Fruit fly (Drosophila melanogaster) whole organism, embryonic: ENCODE data around the gene Ada1-1.

ENCODE experiments used
- Bdp1 ChIP-seq: fragments of 200-800 bp; sonication (Bioruptor generic); optimal IDR thresholded peaks from 3 replicates; lab custom pipeline; 2016; ENCODE audit warnings: missing biosample characterization, missing genetic modification characterization
- CG10147 ChIP-seq: fragments of 200-800 bp; sonication (Bioruptor generic); optimal IDR thresholded peaks from 2 replicates; lab custom pipeline; 2019; ENCODE audit warnings: missing biosample characterization, mild to moderate bottlenecking, missing genetic modification characterization, moderate library complexity
- CG10431 ChIP-seq: fragments of 200-800 bp; sonication (Bioruptor generic); optimal IDR thresholded peaks from 3 replicates; lab custom pipeline; 2018; ENCODE audit warnings: missing biosample characterization, mild to moderate bottlenecking, missing genetic modification characterization
- CG10462 ChIP-seq: fragments of 200-800 bp; sonication (Bioruptor generic); optimal IDR thresholded peaks from 2 replicates; lab custom pipeline; 2016; ENCODE audit warnings: missing biosample characterization, missing genetic modification characterization
- CG11456 ChIP-seq: fragments of 200-800 bp; sonication (Bioruptor generic); IDR thresholded peaks from 3 replicates; pipeline ENCODE4 v1.3.6; 2022; ENCODE audit warnings: missing biosample characterization, missing genetic modification characterization
- CG12071 ChIP-seq: fragments of 200-800 bp; sonication (Bioruptor generic); optimal IDR thresholded peaks from 3 replicates; lab custom pipeline; 2018; ENCODE audit warnings: missing biosample characterization, mild to moderate bottlenecking, missing genetic modification characterization
- CG12299 ChIP-seq: fragments of 200-800 bp; sonication (Bioruptor generic); optimal IDR thresholded peaks from 2 replicates; lab custom pipeline; 2018; ENCODE audit warnings: missing biosample characterization, mild to moderate bottlenecking, missing genetic modification characterization
- CG13123 ChIP-seq: fragments of 200-800 bp; sonication (Bioruptor generic); optimal IDR thresholded peaks from 2 replicates; lab custom pipeline; 2016; ENCODE audit warnings: missing biosample characterization, missing genetic modification characterization
- CG13424 ChIP-seq: fragments of 200-800 bp; sonication (Bioruptor generic); optimal IDR thresholded peaks from 2 replicates; lab custom pipeline; 2019; ENCODE audit warnings: missing biosample characterization, mild to moderate bottlenecking, missing genetic modification characterization, moderate library complexity
- CG14860 ChIP-seq: fragments of 200-800 bp; sonication (Bioruptor generic); IDR thresholded peaks from 3 replicates; pipeline ENCODE4 v1.3.6; 2022; ENCODE audit warnings: missing biosample characterization, missing genetic modification characterization; ENCODE audit not compliant: partially characterized antibody
- CG2199 ChIP-seq: fragments of 200-800 bp; sonication (Bioruptor generic); IDR thresholded peaks from 3 replicates; pipeline ENCODE4 v1.3.6; 2022; ENCODE audit warnings: missing biosample characterization, missing genetic modification characterization
- CG2875 ChIP-seq: fragments of 200-800 bp; sonication (Bioruptor generic); optimal IDR thresholded peaks from 2 replicates; lab custom pipeline; 2017; ENCODE audit warnings: missing biosample characterization, mild to moderate bottlenecking, missing genetic modification characterization, missing genetic modification reagents
- CG31224 ChIP-seq: fragments of 200-800 bp; sonication (Bioruptor generic); IDR thresholded peaks from 2 replicates; pipeline ENCODE4 v1.3.6; 2022; ENCODE audit warnings: missing biosample characterization, missing genetic modification characterization
- CG31388 ChIP-seq: fragments of 200-800 bp; sonication (Bioruptor generic); optimal IDR thresholded peaks from 2 replicates; lab custom pipeline; 2016; ENCODE audit warnings: missing biosample characterization, missing genetic modification characterization
- CG3407 ChIP-seq: fragments of 200-800 bp; sonication (Bioruptor generic); optimal IDR thresholded peaks from 2 replicates; lab custom pipeline; 2018; ENCODE audit warnings: missing biosample characterization, mild to moderate bottlenecking, missing genetic modification characterization
- CG34376 ChIP-seq: fragments of 200-800 bp; sonication (Bioruptor generic); optimal IDR thresholded peaks from 2 replicates; lab custom pipeline; 2018; ENCODE audit warnings: missing biosample characterization, mild to moderate bottlenecking, missing genetic modification characterization
- CG5245 ChIP-seq: fragments of 200-800 bp; sonication (Bioruptor generic); optimal IDR thresholded peaks from 3 replicates; lab custom pipeline; 2016; ENCODE audit warnings: missing biosample characterization, missing genetic modification characterization
- CG6272 ChIP-seq: fragments of 200-800 bp; sonication (Bioruptor generic); IDR thresholded peaks from 2 replicates; pipeline ENCODE4 v1.3.6; 2022; ENCODE audit warnings: missing biosample characterization, missing genetic modification characterization
- CG7786 ChIP-seq: fragments of 200-800 bp; sonication (Bioruptor generic); optimal IDR thresholded peaks from 2 replicates; lab custom pipeline; 2016; ENCODE audit warnings: missing biosample characterization, missing genetic modification characterization
- CG9876 ChIP-seq: fragments of 200-800 bp; sonication (Bioruptor generic); optimal IDR thresholded peaks from 2 replicates; lab custom pipeline; 2016; ENCODE audit warnings: missing biosample characterization, missing genetic modification characterization
- CG9932 ChIP-seq: fragments of 200-800 bp; sonication (Bioruptor generic); IDR thresholded peaks from 2 replicates; pipeline ENCODE4 v1.3.6; 2022; ENCODE audit warnings: missing biosample characterization, missing genetic modification characterization
- Deaf1 ChIP-seq: fragments of 200-800 bp; optimal IDR thresholded peaks from 3 replicates; lab custom pipeline; 2019; ENCODE audit warnings: missing biosample characterization, mild to moderate bottlenecking, missing genetic modification characterization, moderate library complexity
- Dek ChIP-seq: fragments of 200-800 bp; sonication (Bioruptor generic); optimal IDR thresholded peaks from 3 replicates; lab custom pipeline; 2019; ENCODE audit warnings: missing biosample characterization, mild to moderate bottlenecking, missing genetic modification characterization, moderate library complexity
- Dip3 ChIP-seq: fragments of 200-800 bp; sonication (Bioruptor generic); optimal IDR thresholded peaks from 3 replicates; lab custom pipeline; 2016; ENCODE audit warnings: missing biosample characterization, missing genetic modification characterization
- Doc3 ChIP-seq: fragments of 200-800 bp; sonication (Bioruptor generic); IDR thresholded peaks from 3 replicates; pipeline ENCODE4 v1.3.6; 2022; ENCODE audit warnings: missing biosample characterization, missing genetic modification characterization; ENCODE audit not compliant: partially characterized antibody
- Dp ChIP-seq: fragments of 200-800 bp; sonication (Bioruptor generic); optimal IDR thresholded peaks from 2 replicates; lab custom pipeline; 2018; ENCODE audit warnings: missing biosample characterization, mild to moderate bottlenecking, missing genetic modification characterization, moderate library complexity
- Drgx ChIP-seq: fragments of 200-800 bp; sonication (Bioruptor generic); IDR thresholded peaks from 2 replicates; pipeline ENCODE4 v1.3.6; 2022; ENCODE audit warnings: missing biosample characterization, missing genetic modification characterization
- H15 ChIP-seq: fragments of 200-800 bp; sonication (Bioruptor generic); IDR thresholded peaks from 3 replicates; pipeline ENCODE4 v1.3.6; 2022; ENCODE audit warnings: missing biosample characterization, missing genetic modification characterization
- Mes4 ChIP-seq: fragments of 200-800 bp; sonication (Bioruptor generic); optimal IDR thresholded peaks from 2 replicates; lab custom pipeline; 2016; ENCODE audit warnings: missing biosample characterization, missing genetic modification characterization
- NC2β ChIP-seq: fragments of 200-800 bp; sonication (Bioruptor generic); optimal IDR thresholded peaks from 2 replicates; lab custom pipeline; 2016; ENCODE audit warnings: missing biosample characterization, missing genetic modification characterization
- Ptx1 ChIP-seq: fragments of 200-800 bp; sonication (Bioruptor generic); IDR thresholded peaks from 2 replicates; pipeline ENCODE4 v1.3.6; 2022; ENCODE audit warnings: missing biosample characterization, missing genetic modification characterization
- Sox102F ChIP-seq: fragments of 200-800 bp; sonication (Bioruptor generic); optimal IDR thresholded peaks from 2 replicates; lab custom pipeline; 2018; ENCODE audit warnings: missing biosample characterization, mild to moderate bottlenecking, missing genetic modification characterization, moderate library complexity
- Ssrp ChIP-seq: fragments of 200-800 bp; sonication (Bioruptor generic); optimal IDR thresholded peaks from 2 replicates; lab custom pipeline; 2018; ENCODE audit warnings: missing biosample characterization, mild to moderate bottlenecking, missing genetic modification characterization, moderate library complexity
- bab2 ChIP-seq: fragments of 200-800 bp; sonication (Bioruptor generic); optimal IDR thresholded peaks from 2 replicates; lab custom pipeline; 2016; ENCODE audit warnings: missing biosample characterization, missing genetic modification characterization
- bowl ChIP-seq: fragments of 200-800 bp; sonication (Bioruptor generic); IDR thresholded peaks from 2 replicates; pipeline ENCODE4 v1.3.6; 2022; ENCODE audit warnings: missing biosample characterization, missing genetic modification characterization
- chn ChIP-seq: fragments of 200-800 bp; sonication (Bioruptor generic); optimal IDR thresholded peaks from 2 replicates; lab custom pipeline; 2016; ENCODE audit warnings: missing biosample characterization, missing genetic modification characterization
- corto ChIP-seq: fragments of 200-800 bp; sonication (Bioruptor generic); optimal IDR thresholded peaks from 2 replicates; lab custom pipeline; 2016; ENCODE audit warnings: missing biosample characterization, mild to moderate bottlenecking, missing genetic modification characterization, moderate library complexity
- dmrt99B ChIP-seq: fragments of 200-800 bp; sonication (Bioruptor generic); optimal IDR thresholded peaks from 2 replicates; lab custom pipeline; 2018; ENCODE audit warnings: missing biosample characterization, mild to moderate bottlenecking, missing genetic modification characterization, moderate library complexity
- dysf ChIP-seq: fragments of 200-800 bp; sonication (Bioruptor generic); IDR thresholded peaks from 3 replicates; pipeline ENCODE4 v1.3.6; 2022; ENCODE audit warnings: missing biosample characterization, missing genetic modification characterization
- fd102C ChIP-seq: fragments of 200-800 bp; sonication (Bioruptor generic); optimal IDR thresholded peaks from 2 replicates; lab custom pipeline; 2018; ENCODE audit warnings: missing biosample characterization, mild to moderate bottlenecking, missing genetic modification characterization, moderate library complexity
- gsb ChIP-seq: fragments of 200-800 bp; sonication (Bioruptor generic); IDR thresholded peaks from 2 replicates; pipeline ENCODE4 v1.3.6; 2022; ENCODE audit warnings: missing biosample characterization, missing genetic modification characterization
- her ChIP-seq: fragments of 200-800 bp; sonication (Bioruptor generic); optimal IDR thresholded peaks from 2 replicates; lab custom pipeline; 2016; ENCODE audit warnings: missing biosample characterization, missing genetic modification characterization
- hkb ChIP-seq, 2 experiments: fragments of 200-800 bp in 1 of 2; fragments of >200 bp in 1 of 2; sonication (Bioruptor generic) in 1 of 2; IDR thresholded peaks in 1 of 2; optimal IDR thresholded peaks in 1 of 2; 2 replicates each; pipeline versions ENCODE4 v1.3.6 to Lab custom; 2017 to 2022; ENCODE audit warnings: missing biosample characterization in 1 of 2, missing genetic modification characterization in 1 of 2
- lilli ChIP-seq: fragments of 200-800 bp; sonication (Bioruptor generic); optimal IDR thresholded peaks from 3 replicates; lab custom pipeline; 2016; ENCODE audit warnings: missing biosample characterization, missing genetic modification characterization
- maf-S ChIP-seq: fragments of 200-800 bp; sonication (Bioruptor generic); optimal IDR thresholded peaks from 2 replicates; lab custom pipeline; 2016; ENCODE audit warnings: missing biosample characterization, missing genetic modification characterization
- salm ChIP-seq: fragments of 200-800 bp; sonication (Bioruptor generic); optimal IDR thresholded peaks from 2 replicates; lab custom pipeline; 2018; ENCODE audit warnings: missing biosample characterization, mild to moderate bottlenecking, missing genetic modification characterization
- schlank ChIP-seq: fragments of 200-800 bp; sonication (Bioruptor generic); optimal IDR thresholded peaks from 2 replicates; lab custom pipeline; 2018; ENCODE audit warnings: missing biosample characterization, mild to moderate bottlenecking, missing genetic modification characterization
- seq ChIP-seq: fragments of 200-800 bp; sonication (Bioruptor generic); IDR thresholded peaks from 2 replicates; pipeline ENCODE4 v1.3.6; 2022; ENCODE audit warnings: missing biosample characterization, missing genetic modification characterization
- sug ChIP-seq: fragments of 200-800 bp; optimal IDR thresholded peaks from 2 replicates; lab custom pipeline; 2019; ENCODE audit warnings: missing biosample characterization, mild to moderate bottlenecking, missing genetic modification characterization, moderate library complexity
- tna ChIP-seq: fragments of 200-800 bp; sonication (Bioruptor generic); IDR thresholded peaks from 2 replicates; pipeline ENCODE4 v1.3.6; 2022; ENCODE audit warnings: missing biosample characterization, missing genetic modification characterization; ENCODE audit not compliant: partially characterized antibody

Ada1-1 gene

dm6 chr2L:12004211-12004979 is 7.8 kb downstream of the Ada1-1 start (continued):
- TF ChIP-seq CG6272 (GFP tag; lab: Robert Waterston, UW) (no peak), tna (GFP tag; lab: Robert Waterston, UW) (no peak), Ssrp (tag; lab: Kevin White, UChicago) (no peak), dmrt99B (tag; lab: Kevin White, UChicago) (peak; percentile 50), NC2β (peak; percentile 70), CG12071 (peak; percentile 61), CG31224 (GFP tag; lab: Robert Waterston, UW) (no peak), H15 (no peak), dysf (GFP tag; lab: Robert Waterston, UW) (no peak), chn (GFP tag; lab: Kevin White, UChicago) (peak; percentile 30), CG10431 (GFP tag; lab: Kevin White, UChicago) (peak; percentile 96), CG3407 (peak; percentile 93), Ptx1 (GFP tag; lab: Robert Waterston, UW) (no peak), Dp (GFP tag; lab: Kevin White, UChicago) (peak; percentile 39), Bdp1 (GFP tag; lab: Kevin White, UChicago) (peak; percentile 47), maf-S (GFP tag; lab: Kevin White, UChicago) (peak; percentile 25), CG7786 (GFP tag; lab: Kevin White, UChicago) (no peak), CG14860 (GFP tag; lab: Robert Waterston, UW) (no peak), CG10147 (GFP tag; lab: Kevin White, UChicago) (peak; percentile 39), schlank (tag; lab: Kevin White, UChicago) (peak; percentile 66), CG12299 (peak; percentile 85), CG2875 (GFP tag; lab: Kevin White, UChicago) (peak; percentile 86), CG31388 (GFP tag; lab: Kevin White, UChicago) (no peak), salm (tag; lab: Kevin White, UChicago) (peak; percentile 77), corto (GFP tag; lab: Kevin White, UChicago) (no peak), Mes4 (peak; percentile 63), bowl (GFP tag; lab: Robert Waterston, UW) (no peak), her (GFP tag; lab: Kevin White, UChicago) (peak; percentile 69), bab2 (GFP tag; lab: Kevin White, UChicago) (peak; percentile 56), hkb (optimal IDR thresholded peaks at IDR 0.05; lab: Kevin White, UChicago) (no peak), hkb (GFP tag; IDR thresholded peaks at IDR 0.05; lab: Robert Waterston, UW) (no peak), CG2199 (GFP tag; lab: Robert Waterston, UW) (no peak), seq (GFP tag; lab: Robert Waterston, UW) (no peak), CG5245 (GFP tag; lab: Kevin White, UChicago) (no peak), CG13424 (tag; lab: Kevin White, UChicago) (peak; percentile 76), Doc3 (GFP tag; lab: Robert Waterston, UW) (no peak), fd102C (peak; percentile 88), gsb (GFP tag; lab: Robert Waterston, UW) (no peak), CG13123 (GFP tag; lab: Kevin White, UChicago) (peak; percentile 76), CG9876 (GFP tag; lab: Kevin White, UChicago) (peak; percentile 21), CG10462 (GFP tag; lab: Kevin White, UChicago) (peak; percentile 12), sug (tag; lab: Kevin White, UChicago) (peak; percentile 85), CG9932 (GFP tag; lab: Robert Waterston, UW) (no peak), Deaf1 (tag; lab: Kevin White, UChicago) (no peak), Dek (tag; lab: Kevin White, UChicago) (peak; percentile 44), lilli (GFP tag; lab: Kevin White, UChicago) (peak; percentile 35), Sox102F (GFP tag; lab: Kevin White, UChicago) (peak; percentile 68), CG11456 (GFP tag; lab: Robert Waterston, UW) (no peak), CG34376 (GFP tag; lab: Kevin White, UChicago) (peak; percentile 49), Drgx (no peak), Dip3 (GFP tag; lab: Kevin White, UChicago) (peak; percentile 37)
